Fruit fly (Drosophila melanogaster) whole organism, embryonic: ENCODE measurements around the gene CG10116.

ENCODE experiments used
- Atf3 ChIP-seq: fragments of 200-800 bp; sonication (Bioruptor generic); optimal IDR thresholded peaks from 3 replicates; lab custom pipeline; 2016; ENCODE audit warnings: missing biosample characterization, missing genetic modification characterization
- B-H2 ChIP-seq: fragments of 200-800 bp; sonication (Bioruptor generic); optimal IDR thresholded peaks from 2 replicates; lab custom pipeline; 2018; ENCODE audit warnings: missing biosample characterization, mild to moderate bottlenecking, missing genetic modification characterization
- CG10209 ChIP-seq: fragments of 200-800 bp; sonication (Bioruptor generic); optimal IDR thresholded peaks from 3 replicates; lab custom pipeline; 2017; ENCODE audit warnings: missing biosample characterization, mild to moderate bottlenecking, missing genetic modification characterization, missing genetic modification reagents
- CG10366 ChIP-seq: fragments of 200-800 bp; sonication (Bioruptor generic); IDR thresholded peaks from 2 replicates; pipeline ENCODE4 v1.3.6; 2022; ENCODE audit warnings: missing biosample characterization, missing genetic modification characterization
- CG11398 ChIP-seq: fragments of 200-800 bp; sonication (Bioruptor generic); optimal IDR thresholded peaks from 2 replicates; lab custom pipeline; 2016; ENCODE audit warnings: missing biosample characterization, missing genetic modification characterization
- CG12155 ChIP-seq: fragments of 200-800 bp; sonication (Bioruptor generic); optimal IDR thresholded peaks from 3 replicates; lab custom pipeline; 2016; ENCODE audit warnings: missing biosample characterization, missing genetic modification characterization
- CG15073 ChIP-seq: fragments of 200-800 bp; sonication (Bioruptor generic); optimal IDR thresholded peaks from 2 replicates; lab custom pipeline; 2016; ENCODE audit warnings: missing biosample characterization, missing genetic modification characterization
- CG15601 ChIP-seq: fragments of 200-800 bp; sonication (Bioruptor generic); optimal IDR thresholded peaks from 3 replicates; lab custom pipeline; 2019; ENCODE audit warnings: missing biosample characterization, mild to moderate bottlenecking, missing genetic modification characterization, moderate library complexity
- CG1647 ChIP-seq: fragments of 200-800 bp; sonication (Bioruptor generic); optimal IDR thresholded peaks from 3 replicates; lab custom pipeline; 2016; ENCODE audit warnings: missing biosample characterization, missing genetic modification characterization
- CG17186 ChIP-seq: fragments of 200-800 bp; sonication (Bioruptor generic); optimal IDR thresholded peaks from 3 replicates; lab custom pipeline; 2017; ENCODE audit warnings: missing biosample characterization, missing genetic modification reagents, missing genetic modification characterization
- CG18011 ChIP-seq: fragments of 200-800 bp; sonication (Bioruptor generic); optimal IDR thresholded peaks from 2 replicates; lab custom pipeline; 2017; ENCODE audit warnings: missing biosample characterization, missing genetic modification characterization, mild to moderate bottlenecking, moderate library complexity, missing genotype
- CG2116 ChIP-seq: fragments of 200-800 bp; sonication (Bioruptor generic); optimal IDR thresholded peaks from 3 replicates; lab custom pipeline; 2018; ENCODE audit warnings: missing biosample characterization, mild to moderate bottlenecking, missing genetic modification characterization
- CG2875 ChIP-seq: fragments of 200-800 bp; sonication (Bioruptor generic); optimal IDR thresholded peaks from 2 replicates; lab custom pipeline; 2017; ENCODE audit warnings: missing biosample characterization, mild to moderate bottlenecking, missing genetic modification characterization, missing genetic modification reagents
- CG34376 ChIP-seq: fragments of 200-800 bp; sonication (Bioruptor generic); optimal IDR thresholded peaks from 2 replicates; lab custom pipeline; 2018; ENCODE audit warnings: missing biosample characterization, mild to moderate bottlenecking, missing genetic modification characterization
- CG3847 ChIP-seq: fragments of 200-800 bp; sonication (Bioruptor generic); IDR thresholded peaks from 2 replicates; pipeline ENCODE4 v1.3.6; 2022; ENCODE audit warnings: missing biosample characterization, missing genetic modification characterization
- CG3995 ChIP-seq: fragments of 200-800 bp; sonication (Bioruptor generic); optimal IDR thresholded peaks from 3 replicates; lab custom pipeline; 2016; ENCODE audit warnings: missing biosample characterization, missing genetic modification characterization
- CG6654 ChIP-seq: fragments of 200-800 bp; sonication (Bioruptor generic); optimal IDR thresholded peaks from 2 replicates; lab custom pipeline; 2017; ENCODE audit warnings: missing biosample characterization, mild to moderate bottlenecking, missing genetic modification characterization
- CG6689 ChIP-seq: fragments of 200-800 bp; sonication (Bioruptor generic); IDR thresholded peaks from 2 replicates; pipeline ENCODE4 v1.3.6; 2022; ENCODE audit warnings: missing biosample characterization, missing genetic modification characterization
- CG8089 ChIP-seq: fragments of 200-800 bp; sonication (Bioruptor generic); optimal IDR thresholded peaks from 3 replicates; lab custom pipeline; 2016; ENCODE audit warnings: missing biosample characterization, missing genetic modification characterization
- CG8478 ChIP-seq: fragments of >200 bp; optimal IDR thresholded peaks from 2 replicates; lab custom pipeline; 2018
- CG9797 ChIP-seq: fragments of 200-800 bp; sonication (Bioruptor generic); optimal IDR thresholded peaks from 3 replicates; lab custom pipeline; 2018; ENCODE audit warnings: missing biosample characterization, mild to moderate bottlenecking, missing genetic modification characterization
- CG9817 ChIP-seq: fragments of 200-800 bp; sonication (Bioruptor generic); optimal IDR thresholded peaks from 2 replicates; lab custom pipeline; 2018; ENCODE audit warnings: missing biosample characterization, mild to moderate bottlenecking, missing genetic modification characterization, moderate library complexity
- CG9932 ChIP-seq: fragments of 200-800 bp; sonication (Bioruptor generic); IDR thresholded peaks from 2 replicates; pipeline ENCODE4 v1.3.6; 2022; ENCODE audit warnings: missing biosample characterization, missing genetic modification characterization
- Dip3 ChIP-seq: fragments of 200-800 bp; sonication (Bioruptor generic); optimal IDR thresholded peaks from 3 replicates; lab custom pipeline; 2016; ENCODE audit warnings: missing biosample characterization, missing genetic modification characterization
- Hand ChIP-seq: fragments of 200-800 bp; sonication (Bioruptor generic); optimal IDR thresholded peaks from 2 replicates; lab custom pipeline; 2017; ENCODE audit warnings: mild to moderate bottlenecking, missing biosample characterization, missing genetic modification reagents, missing genetic modification characterization
- HmgD ChIP-seq: fragments of 200-800 bp; sonication (Bioruptor generic); optimal IDR thresholded peaks from 3 replicates; lab custom pipeline; 2016; ENCODE audit warnings: missing biosample characterization, missing genetic modification characterization
- Mad ChIP-seq: fragments of 200-800 bp; sonication (Bioruptor generic); optimal IDR thresholded peaks from 2 replicates; lab custom pipeline; 2016; ENCODE audit warnings: missing biosample characterization, missing genetic modification characterization
- Max ChIP-seq: fragments of 200-800 bp; sonication (Bioruptor generic); optimal IDR thresholded peaks from 2 replicates; lab custom pipeline; 2016; ENCODE audit warnings: missing biosample characterization, mild to moderate bottlenecking, missing genetic modification characterization
- NC2α ChIP-seq: fragments of 200-800 bp; sonication (Bioruptor generic); optimal IDR thresholded peaks from 2 replicates; lab custom pipeline; 2016; ENCODE audit warnings: missing biosample characterization, missing genetic modification characterization
- NFAT ChIP-seq: fragments of 200-800 bp; sonication (Bioruptor generic); IDR thresholded peaks from 2 replicates; pipeline ENCODE4 v1.3.6; 2022; ENCODE audit warnings: missing biosample characterization, missing genetic modification characterization
- Nf-YC ChIP-seq: fragments of 200-800 bp; optimal IDR thresholded peaks from 3 replicates; lab custom pipeline; 2019; ENCODE audit warnings: missing biosample characterization, mild to moderate bottlenecking, missing genetic modification characterization, moderate library complexity
- Oli ChIP-seq: fragments of 200-800 bp; sonication (Bioruptor generic); optimal IDR thresholded peaks from 2 replicates; lab custom pipeline; 2018; ENCODE audit warnings: missing biosample characterization, mild to moderate bottlenecking, missing genetic modification characterization, moderate library complexity
- Ravus ChIP-seq: fragments of 200-800 bp; sonication (Bioruptor generic); IDR thresholded peaks from 2 replicates; pipeline ENCODE4 v1.3.6; 2022; ENCODE audit warnings: missing biosample characterization, missing genetic modification characterization
- Six4 ChIP-seq: fragments of 200-800 bp; sonication (Bioruptor generic); optimal IDR thresholded peaks from 2 replicates; lab custom pipeline; 2016; ENCODE audit warnings: missing biosample characterization, missing genetic modification characterization
- Stat92E ChIP-seq, 3 experiments: fragments of >200 bp in 2 of 3; fragments of 200-800 bp in 1 of 3; sonication (Bioruptor generic) in 1 of 3; optimal IDR thresholded peaks; 2 replicates each; lab custom pipeline; 2017 to 2019; ENCODE audit warnings: missing biosample characterization in 3 of 3, missing genetic modification characterization in 3 of 3, mild to moderate bottlenecking in 1 of 3, moderate library complexity in 1 of 3
- al ChIP-seq: fragments of 200-800 bp; sonication (Bioruptor generic); IDR thresholded peaks from 2 replicates; pipeline ENCODE4 v1.3.6; 2022; ENCODE audit warnings: missing biosample characterization, missing genetic modification characterization
- chm ChIP-seq: fragments of 200-800 bp; sonication (Bioruptor generic); IDR thresholded peaks from 2 replicates; pipeline ENCODE4 v1.3.6; 2022; ENCODE audit warnings: missing biosample characterization, missing genetic modification characterization
- disco-r ChIP-seq: fragments of 200-800 bp; sonication (Bioruptor generic); optimal IDR thresholded peaks from 2 replicates; lab custom pipeline; 2016; ENCODE audit warnings: missing biosample characterization, missing genetic modification characterization
- dmrt11E ChIP-seq: fragments of 200-800 bp; sonication (Bioruptor generic); optimal IDR thresholded peaks from 3 replicates; lab custom pipeline; 2018; ENCODE audit warnings: missing biosample characterization, mild to moderate bottlenecking, missing genetic modification characterization, moderate library complexity
- dysf ChIP-seq: fragments of 200-800 bp; sonication (Bioruptor generic); IDR thresholded peaks from 3 replicates; pipeline ENCODE4 v1.3.6; 2022; ENCODE audit warnings: missing biosample characterization, missing genetic modification characterization
- fd64A ChIP-seq: fragments of 200-800 bp; sonication (Bioruptor generic); optimal IDR thresholded peaks from 3 replicates; lab custom pipeline; 2018; ENCODE audit warnings: missing biosample characterization, mild to moderate bottlenecking, missing genetic modification characterization
- gcm ChIP-seq: fragments of 200-800 bp; sonication (Bioruptor generic); optimal IDR thresholded peaks from 2 replicates; lab custom pipeline; 2019; ENCODE audit warnings: missing biosample characterization, mild to moderate bottlenecking, missing genetic modification characterization, moderate library complexity
- hbn ChIP-seq: fragments of 200-800 bp; sonication (Bioruptor generic); IDR thresholded peaks from 2 replicates; pipeline ENCODE4 v1.3.6; 2022; ENCODE audit warnings: missing biosample characterization, missing genetic modification characterization; ENCODE audit not compliant: partially characterized antibody
- insv ChIP-seq, 2 experiments: fragments of 200-800 bp; sonication (Bioruptor generic); optimal IDR thresholded peaks; 3 replicates each; lab custom pipeline; 2016 to 2018; ENCODE audit warnings: missing biosample characterization in 2 of 2, missing genetic modification characterization in 2 of 2
- kay ChIP-seq: fragments of 200-800 bp; sonication (Bioruptor generic); optimal IDR thresholded peaks from 2 replicates; lab custom pipeline; 2016; ENCODE audit warnings: missing biosample characterization, missing genetic modification characterization
- ken ChIP-seq: fragments of 200-800 bp; sonication (Bioruptor generic); IDR thresholded peaks from 3 replicates; pipeline ENCODE4 v1.3.6; 2022; ENCODE audit warnings: missing biosample characterization, missing genetic modification characterization
- scrt ChIP-seq: fragments of 200-800 bp; sonication (Bioruptor generic); optimal IDR thresholded peaks from 2 replicates; lab custom pipeline; 2018; ENCODE audit warnings: missing biosample characterization, mild to moderate bottlenecking, missing genetic modification characterization, moderate library complexity
- stc ChIP-seq: fragments of 200-800 bp; sonication (Bioruptor generic); IDR thresholded peaks from 2 replicates; pipeline ENCODE4 v1.3.6; 2022; ENCODE audit warnings: missing biosample characterization, missing genetic modification characterization
- ttk ChIP-seq: fragments of 200-800 bp; sonication (Bioruptor generic); IDR thresholded peaks from 2 replicates; pipeline ENCODE4 v2.1.2; 2022; ENCODE audit warnings: missing biosample characterization, missing genetic modification characterization
- vfl ChIP-seq: fragments of 200-800 bp; sonication (Bioruptor generic); optimal IDR thresholded peaks from 2 replicates; lab custom pipeline; 2016; ENCODE audit warnings: missing biosample characterization, missing genetic modification characterization
- zfh2 ChIP-seq: fragments of 200-800 bp; sonication (Bioruptor generic); optimal IDR thresholded peaks from 2 replicates; lab custom pipeline; 2016; ENCODE audit warnings: missing biosample characterization, missing genetic modification characterization

CG10116 gene

DNA sequence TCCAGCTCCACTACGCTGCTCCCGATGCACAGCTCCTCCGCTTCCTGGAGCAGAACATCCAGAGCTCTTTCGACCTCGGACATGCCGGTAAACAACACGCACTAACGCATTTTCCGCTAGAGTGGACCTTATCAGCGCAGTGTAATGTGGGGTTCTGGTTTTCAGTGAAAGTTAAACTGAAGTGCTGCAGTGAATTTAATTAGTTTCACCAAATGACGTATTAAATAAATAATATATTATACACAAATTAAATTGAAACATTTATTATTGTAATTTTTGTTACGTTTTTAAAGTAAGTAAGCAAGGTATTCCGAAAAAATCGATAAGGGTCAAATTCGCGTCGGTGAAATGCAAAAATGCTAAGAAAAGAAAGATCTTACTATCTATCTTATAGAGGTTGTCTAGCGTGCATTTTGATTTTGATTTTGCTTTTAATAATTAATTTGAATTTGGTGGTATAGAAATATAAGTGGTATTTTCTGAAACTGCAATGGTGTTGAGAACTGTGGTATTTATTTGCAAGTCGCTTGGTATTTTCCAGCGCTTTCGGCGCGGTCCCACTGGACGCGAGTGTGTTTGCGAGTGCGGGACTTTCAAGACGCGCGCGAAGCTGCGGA lies 6.8 kb downstream of the CG10116 start, which contains the start of the genes JMJD7 and CG10738 (continued):
- peak; percentile 24; the same call in 1 of the 2 replicates for TF ChIP-seq chm (GFP tag; lab: Robert Waterston, UW)
- TF ChIP-seq vfl (GFP tag; lab: Kevin White, UChicago) = no peak
- no peak for TF ChIP-seq CG15601 (tag; lab: Kevin White, UChicago)
- TF ChIP-seq CG17186 (GFP tag; lab: Kevin White, UChicago) = no peak
- TF ChIP-seq Hand (GFP tag; lab: Kevin White, UChicago) = no peak
- TF ChIP-seq Atf3 (GFP tag; lab: Kevin White, UChicago) = no peak
- TF ChIP-seq NFAT (GFP tag; lab: Robert Waterston, UW) = peak; percentile 83
- TF ChIP-seq CG9797 (GFP tag; lab: Kevin White, UChicago) = peak; percentile 76
- peak; percentile 31 for TF ChIP-seq zfh2
- peak; percentile 42 for TF ChIP-seq Six4 (GFP tag; lab: Kevin White, UChicago)
- peak; percentile 23 for TF ChIP-seq CG2116 (GFP tag; lab: Kevin White, UChicago)
- peak; percentile 51 for TF ChIP-seq Dip3
- TF ChIP-seq CG6689 (GFP tag; lab: Robert Waterston, UW) = peak; percentile 65
- TF ChIP-seq gcm (GFP tag; lab: Kevin White, UChicago) = no peak
- TF ChIP-seq CG3847 (GFP tag; lab: Robert Waterston, UW) = peak; percentile 55
- no peak for TF ChIP-seq CG3995 (GFP tag; lab: Kevin White, UChicago)
- TF ChIP-seq CG18011 (GFP tag; lab: Kevin White, UChicago) = no peak
- peak; percentile 26; the same call in 1 of the 2 replicates for TF ChIP-seq Ravus
- peak; percentile 35 for TF ChIP-seq CG9817 (tag; lab: Kevin White, UChicago)
- peak; percentile 69; the same call in 2 of the 3 replicates for TF ChIP-seq ken
- TF ChIP-seq dmrt11E (tag; lab: Kevin White, UChicago) = no peak
- TF ChIP-seq Oli (tag; lab: Kevin White, UChicago) = no peak
- no peak for TF ChIP-seq CG8478 (lab: Kevin White, UChicago)
- no peak for TF ChIP-seq HmgD
- TF ChIP-seq dysf (GFP tag; lab: Robert Waterston, UW) = peak; percentile 81
- no peak for TF ChIP-seq NC2α (GFP tag; lab: Kevin White, UChicago)
- TF ChIP-seq al = peak; percentile 61
- TF ChIP-seq ttk (GFP tag; lab: Robert Waterston, UW) = no peak; the same call in 1 of the 2 replicates
- peak; percentile 6 for TF ChIP-seq kay (GFP tag; lab: Kevin White, UChicago)
- peak; percentile 19 for TF ChIP-seq Nf-YC (tag; lab: Kevin White, UChicago)
- peak; percentile 87 for TF ChIP-seq CG9932 (GFP tag; lab: Robert Waterston, UW)
- TF ChIP-seq CG12155 = peak; percentile 9
- TF ChIP-seq CG2875 = no peak
- no peak for TF ChIP-seq hbn (GFP tag; lab: Robert Waterston, UW)
- TF ChIP-seq CG8089 (GFP tag; lab: Kevin White, UChicago) = no peak
- peak; percentile 41 for TF ChIP-seq stc (GFP tag; lab: Robert Waterston, UW)
- TF ChIP-seq CG6654 (GFP tag; lab: Kevin White, UChicago) = peak; percentile 56
- TF ChIP-seq B-H2 (GFP tag; lab: Kevin White, UChicago) = no peak
- peak; percentile 33 for TF ChIP-seq CG34376 (GFP tag; lab: Kevin White, UChicago)
- peak; percentile 14 for TF ChIP-seq CG1647 (GFP tag; lab: Kevin White, UChicago)
- no peak for TF ChIP-seq scrt (GFP tag; lab: Kevin White, UChicago)
- TF ChIP-seq CG15073 (GFP tag; lab: Kevin White, UChicago) = peak; percentile 39
- no peak for TF ChIP-seq CG10209 (GFP tag; lab: Kevin White, UChicago)
- no peak for TF ChIP-seq Stat92E (GFP tag; optimal IDR thresholded peaks at IDR 0.05; lab: Kevin White, UChicago)
- TF ChIP-seq Max (GFP tag; lab: Kevin White, UChicago) = peak; percentile 74
- no peak for TF ChIP-seq fd64A
- no peak for TF ChIP-seq disco-r
- TF ChIP-seq insv (GFP tag; optimal IDR thresholded peaks at IDR 0.05; lab: Kevin White, UChicago) = no peak
- no peak for TF ChIP-seq CG11398 (GFP tag; lab: Kevin White, UChicago)
- TF ChIP-seq Mad (GFP tag; lab: Kevin White, UChicago) = no peak
- TF ChIP-seq CG10366 (GFP tag; lab: Robert Waterston, UW) = peak; percentile 69
